Fruit fly (Drosophila melanogaster) whole organism, embryonic: ENCODE results near the gene CG10621.

ENCODE experiments used
- Asciz ChIP-seq: fragments of 200-800 bp; sonication (Bioruptor generic); optimal IDR thresholded peaks from 2 replicates; lab custom pipeline; 2017; ENCODE audit warnings: missing biosample characterization, mild to moderate bottlenecking, missing genetic modification characterization, missing genetic modification reagents
- Blimp-1 ChIP-seq: fragments of 200-800 bp; sonication (Bioruptor generic); optimal IDR thresholded peaks from 3 replicates; lab custom pipeline; 2018; ENCODE audit warnings: missing biosample characterization, missing genetic modification characterization, mild to moderate bottlenecking, moderate library complexity, missing genetic modification reagents
- CG11696 ChIP-seq: fragments of 200-800 bp; sonication (Bioruptor generic); IDR thresholded peaks from 2 replicates; pipeline ENCODE4 v1.3.6; 2022; ENCODE audit warnings: missing biosample characterization, missing genetic modification characterization
- CG12942 ChIP-seq: fragments of 200-800 bp; sonication (Bioruptor generic); optimal IDR thresholded peaks from 3 replicates; lab custom pipeline; 2016; ENCODE audit warnings: missing biosample characterization, missing genetic modification characterization
- CG15011 ChIP-seq: fragments of 200-800 bp; sonication (Bioruptor generic); optimal IDR thresholded peaks from 3 replicates; lab custom pipeline; 2018; ENCODE audit warnings: missing biosample characterization, mild to moderate bottlenecking, missing genetic modification characterization
- CG15601 ChIP-seq: fragments of 200-800 bp; sonication (Bioruptor generic); optimal IDR thresholded peaks from 3 replicates; lab custom pipeline; 2019; ENCODE audit warnings: missing biosample characterization, mild to moderate bottlenecking, missing genetic modification characterization, moderate library complexity
- CG1603 ChIP-seq: fragments of 200-800 bp; sonication (Bioruptor generic); optimal IDR thresholded peaks from 2 replicates; lab custom pipeline; 2019; ENCODE audit warnings: missing biosample characterization, mild to moderate bottlenecking, missing genetic modification characterization, moderate library complexity
- CG17385 ChIP-seq: fragments of 200-800 bp; sonication (Bioruptor generic); optimal IDR thresholded peaks from 3 replicates; lab custom pipeline; 2018; ENCODE audit warnings: missing biosample characterization, mild to moderate bottlenecking, missing genetic modification characterization
- CG18599 ChIP-seq: fragments of 200-800 bp; sonication (Bioruptor generic); optimal IDR thresholded peaks from 3 replicates; lab custom pipeline; 2017; ENCODE audit warnings: missing biosample characterization, missing genetic modification characterization, mild to moderate bottlenecking, moderate library complexity, missing genetic modification reagents
- CG18619 ChIP-seq: fragments of 200-800 bp; sonication (Bioruptor generic); optimal IDR thresholded peaks from 3 replicates; lab custom pipeline; 2017; ENCODE audit warnings: missing biosample characterization, mild to moderate bottlenecking, missing genetic modification characterization
- CG2875 ChIP-seq: fragments of 200-800 bp; sonication (Bioruptor generic); optimal IDR thresholded peaks from 2 replicates; lab custom pipeline; 2017; ENCODE audit warnings: missing biosample characterization, mild to moderate bottlenecking, missing genetic modification characterization, missing genetic modification reagents
- CG32767 ChIP-seq: fragments of 200-800 bp; sonication (Bioruptor generic); IDR thresholded peaks from 2 replicates; pipeline ENCODE4 v1.3.6; 2022; ENCODE audit warnings: missing biosample characterization, missing genetic modification characterization
- CG3847 ChIP-seq: fragments of 200-800 bp; sonication (Bioruptor generic); IDR thresholded peaks from 2 replicates; pipeline ENCODE4 v1.3.6; 2022; ENCODE audit warnings: missing biosample characterization, missing genetic modification characterization
- CG4282 ChIP-seq: fragments of 200-800 bp; sonication (Bioruptor generic); optimal IDR thresholded peaks from 2 replicates; lab custom pipeline; 2016; ENCODE audit warnings: missing biosample characterization, missing genetic modification characterization
- CG4707 ChIP-seq: fragments of 200-800 bp; sonication (Bioruptor generic); optimal IDR thresholded peaks from 2 replicates; lab custom pipeline; 2018; ENCODE audit warnings: missing biosample characterization, mild to moderate bottlenecking, missing genetic modification characterization, moderate library complexity
- CG6254 ChIP-seq: fragments of 200-800 bp; sonication (Bioruptor generic); optimal IDR thresholded peaks from 3 replicates; lab custom pipeline; 2017; ENCODE audit warnings: mild to moderate bottlenecking, missing biosample characterization, missing genetic modification reagents, missing genetic modification characterization
- CG6683 ChIP-seq: fragments of 200-800 bp; sonication (Bioruptor generic); optimal IDR thresholded peaks from 2 replicates; lab custom pipeline; 2017; ENCODE audit warnings: missing biosample characterization, mild to moderate bottlenecking, missing genetic modification characterization, missing genetic modification reagents
- CG9215 ChIP-seq: fragments of 200-800 bp; sonication (Bioruptor generic); IDR thresholded peaks from 2 replicates; pipeline ENCODE4 v1.3.6; 2022; ENCODE audit warnings: missing biosample characterization, missing genetic modification characterization
- CG9727 ChIP-seq: fragments of 200-800 bp; sonication (Bioruptor generic); optimal IDR thresholded peaks from 3 replicates; lab custom pipeline; 2017; ENCODE audit warnings: missing biosample characterization, mild to moderate bottlenecking, missing genetic modification characterization
- Deaf1 ChIP-seq: fragments of 200-800 bp; optimal IDR thresholded peaks from 3 replicates; lab custom pipeline; 2019; ENCODE audit warnings: missing biosample characterization, mild to moderate bottlenecking, missing genetic modification characterization, moderate library complexity
- Dll ChIP-seq: fragments of 200-800 bp; sonication (Bioruptor generic); IDR thresholded peaks from 4 replicates; pipeline ENCODE4 v1.3.6; 2022; ENCODE audit warnings: missing biosample characterization, missing genetic modification characterization; ENCODE audit not compliant: partially characterized antibody
- Drgx ChIP-seq: fragments of 200-800 bp; sonication (Bioruptor generic); IDR thresholded peaks from 2 replicates; pipeline ENCODE4 v1.3.6; 2022; ENCODE audit warnings: missing biosample characterization, missing genetic modification characterization
- Hey ChIP-seq: fragments of 200-800 bp; sonication (Bioruptor generic); optimal IDR thresholded peaks from 3 replicates; lab custom pipeline; 2018; ENCODE audit warnings: missing biosample characterization, mild to moderate bottlenecking, missing genetic modification characterization
- Kr ChIP-seq: fragments of 200-800 bp; sonication (Bioruptor generic); optimal IDR thresholded peaks from 2 replicates; lab custom pipeline; 2017; ENCODE audit warnings: missing biosample characterization, mild to moderate bottlenecking, missing genetic modification characterization
- Mad ChIP-seq: fragments of 200-800 bp; sonication (Bioruptor generic); optimal IDR thresholded peaks from 2 replicates; lab custom pipeline; 2016; ENCODE audit warnings: missing biosample characterization, missing genetic modification characterization
- Med ChIP-seq: fragments of 200-800 bp; sonication (Bioruptor generic); peaks from one replicate; lab custom pipeline; 2016; ENCODE audit warnings: missing biosample characterization, missing genetic modification characterization, mild to moderate bottlenecking, inconsistent platforms, moderate library complexity
- Nf-YC ChIP-seq: fragments of 200-800 bp; optimal IDR thresholded peaks from 3 replicates; lab custom pipeline; 2019; ENCODE audit warnings: missing biosample characterization, mild to moderate bottlenecking, missing genetic modification characterization, moderate library complexity
- Sry-β ChIP-seq: fragments of 200-800 bp; sonication (Bioruptor generic); optimal IDR thresholded peaks from 2 replicates; lab custom pipeline; 2018; ENCODE audit warnings: missing biosample characterization, mild to moderate bottlenecking, missing genetic modification characterization, moderate library complexity
- al ChIP-seq: fragments of 200-800 bp; sonication (Bioruptor generic); IDR thresholded peaks from 2 replicates; pipeline ENCODE4 v1.3.6; 2022; ENCODE audit warnings: missing biosample characterization, missing genetic modification characterization
- bowl ChIP-seq: fragments of 200-800 bp; sonication (Bioruptor generic); IDR thresholded peaks from 2 replicates; pipeline ENCODE4 v1.3.6; 2022; ENCODE audit warnings: missing biosample characterization, missing genetic modification characterization
- eve ChIP-seq, 2 experiments: fragments of >200 bp; optimal IDR thresholded peaks; 2 replicates each; lab custom pipeline; 2017; ENCODE audit warnings: missing biosample characterization in 2 of 2, missing genetic modification characterization in 2 of 2
- fd64A ChIP-seq: fragments of 200-800 bp; sonication (Bioruptor generic); optimal IDR thresholded peaks from 3 replicates; lab custom pipeline; 2018; ENCODE audit warnings: missing biosample characterization, mild to moderate bottlenecking, missing genetic modification characterization
- kni ChIP-seq: fragments of 200-800 bp; sonication (Bioruptor generic); optimal IDR thresholded peaks from 3 replicates; lab custom pipeline; 2017; ENCODE audit warnings: mild to moderate bottlenecking, missing biosample characterization, missing genetic modification reagents, missing genetic modification characterization
- lab ChIP-seq: fragments of 200-800 bp; sonication (Bioruptor generic); optimal IDR thresholded peaks from 3 replicates; lab custom pipeline; 2017; ENCODE audit warnings: missing biosample characterization, missing genetic modification characterization, mild to moderate bottlenecking, moderate library complexity, missing genetic modification reagents
- lbe ChIP-seq: fragments of 200-800 bp; sonication (Bioruptor generic); optimal IDR thresholded peaks from 2 replicates; lab custom pipeline; 2016; ENCODE audit warnings: missing biosample characterization, mild to moderate bottlenecking, missing genetic modification characterization
- nom ChIP-seq: fragments of 200-800 bp; sonication (Bioruptor generic); optimal IDR thresholded peaks from 2 replicates; lab custom pipeline; 2017; ENCODE audit warnings: missing biosample characterization, missing genetic modification characterization, mild to moderate bottlenecking, moderate library complexity, missing genetic modification reagents
- sens ChIP-seq: fragments of 200-800 bp; sonication (Bioruptor generic); peaks from one replicate; lab custom pipeline; 2016; ENCODE audit warnings: missing biosample characterization, missing genetic modification characterization
- stc ChIP-seq: fragments of 200-800 bp; sonication (Bioruptor generic); IDR thresholded peaks from 2 replicates; pipeline ENCODE4 v1.3.6; 2022; ENCODE audit warnings: missing biosample characterization, missing genetic modification characterization

CG10621 gene

dm6 chr2L:18981484-18981883 lies 27.3 kb upstream of the CG10621 start (continued):
- TF ChIP-seq CG6683 (GFP tag; lab: Kevin White, UChicago) (no peak), CG18619 (no peak), CG1603 (peak; percentile 8), lbe (peak; percentile 25), CG4282 (GFP tag; lab: Kevin White, UChicago) (no peak), Mad (no peak), bowl (GFP tag; lab: Robert Waterston, UW) (no peak), CG17385 (peak; percentile 6), CG2875 (peak; percentile 3), kni (GFP tag; lab: Kevin White, UChicago) (peak; percentile 70), Blimp-1 (peak; percentile 4), fd64A (peak; percentile 50), CG12942 (no peak), stc (GFP tag; lab: Robert Waterston, UW) (no peak), CG9727 (GFP tag; lab: Kevin White, UChicago) (no peak), CG4707 (peak; percentile 45), eve (GFP tag; optimal IDR thresholded peaks at IDR 0.05; lab: Kevin White, UChicago) (no peak), Kr (GFP tag; lab: Kevin White, UChicago) (peak; percentile 42), Deaf1 (no peak), CG6254 (GFP tag; lab: Kevin White, UChicago) (no peak), sens (GFP tag; lab: Kevin White, UChicago) (peak; percentile 56), CG15601 (tag; lab: Kevin White, UChicago) (peak; percentile 33), lab (GFP tag; lab: Kevin White, UChicago) (peak; percentile 32)

- TF ChIP-seq Drgx (GFP tag; lab: Robert Waterston, UW) (peak; percentile 65; the same call in 1 of the 2 replicates), CG9215 (GFP tag; lab: Robert Waterston, UW) (no peak), Dll (GFP tag; lab: Robert Waterston, UW) (no peak), CG11696 (GFP tag; lab: Robert Waterston, UW) (0 out of 2 replicates have a peak, but pooled peaks have one; percentile 13), CG18599 (GFP tag; lab: Kevin White, UChicago) (no peak), Sry-β (GFP tag; lab: Kevin White, UChicago) (no peak), CG1603 (peak; percentile 12), stc (GFP tag; lab: Robert Waterston, UW) (no peak), Med (GFP tag; lab: Kevin White, UChicago) (peak; percentile 34), Nf-YC (tag; lab: Kevin White, UChicago) (no peak)
Observed at dm6 chr2L:18980982-18981381, 26.8 kb upstream of the CG10621 start.

- 0 out of 2 replicates have a peak, but pooled peaks have one; percentile 12 for TF ChIP-seq CG32767 (GFP tag; lab: Robert Waterston, UW)
- no peak for TF ChIP-seq Asciz (GFP tag; lab: Kevin White, UChicago)
- no peak for TF ChIP-seq CG3847 (GFP tag; lab: Robert Waterston, UW)
- peak; percentile 26 for TF ChIP-seq nom (GFP tag; lab: Kevin White, UChicago)
- no peak for TF ChIP-seq CG15011 (GFP tag; lab: Kevin White, UChicago)
Observed at dm6 chr2L:18979407-18979806, 25.2 kb upstream of the CG10621 start.

dm6 chr2L:18978923-18979322 lies 24.7 kb upstream of the CG10621 start:
- TF ChIP-seq Hey (peak; percentile 42), al (GFP tag; lab: Robert Waterston, UW) (no peak)
